Worm (Caenorhabditis elegans) whole organism, L1 larva: ENCODE results near the gene clec-260.

ENCODE experiments used
- C04F5.9 ChIP-seq: sonication (generic microtip); optimal IDR thresholded peaks from 2 replicates; lab custom pipeline; 2016; ENCODE audit warnings: missing genetic modification characterization, missing compliant biosample characterization
- C16A3.4 ChIP-seq: fragments of 150-350 bp; optimal IDR thresholded peaks from 2 replicates; lab custom pipeline; 2014; ENCODE audit warnings: missing biosample characterization, missing genetic modification characterization
- aha-1 ChIP-seq: fragments of 150-350 bp; optimal IDR thresholded peaks from 2 replicates; lab custom pipeline; 2014; ENCODE audit warnings: missing biosample characterization, missing genetic modification characterization
- alr-1 ChIP-seq: fragments of 200-800 bp; sonication (Bioruptor generic); optimal IDR thresholded peaks from 2 replicates; lab custom pipeline; 2018; ENCODE audit warnings: borderline replicate concordance, mild to moderate bottlenecking, missing genetic modification characterization, missing compliant biosample characterization
- ceh-8 ChIP-seq: fragments of 200-800 bp; sonication (Bioruptor generic); optimal IDR thresholded peaks from 2 replicates; lab custom pipeline; 2018; ENCODE audit warnings: mild to moderate bottlenecking, missing genetic modification characterization, moderate library complexity, missing compliant biosample characterization
- ceh-88 ChIP-seq: fragments of 200-800 bp; sonication (Bioruptor generic); IDR thresholded peaks from 2 replicates; pipeline ENCODE4 v1.3.6; 2022; ENCODE audit warnings: missing genetic modification characterization, missing compliant biosample characterization
- dsc-1 ChIP-seq: sonication (generic microtip); optimal IDR thresholded peaks from 2 replicates; lab custom pipeline; 2016; ENCODE audit warnings: mild to moderate bottlenecking, missing genetic modification characterization, missing compliant biosample characterization
- efl-1 ChIP-seq, 4 experiments: fragments of 150-350 bp; optimal IDR thresholded peaks in 3 of 4; peaks in 1 of 4; 1 replicate in 1 of 4; 2 replicates in 3 of 4; lab custom pipeline; 2014; ENCODE audit warnings: missing biosample characterization in 2 of 4, missing genetic modification characterization in 2 of 4, missing genetic modification reagents in 2 of 4
- egl-13 ChIP-seq: sonication (generic microtip); optimal IDR thresholded peaks from 2 replicates; lab custom pipeline; 2016; ENCODE audit warnings: missing genotype, missing genetic modification reagents, missing genetic modification characterization, missing compliant biosample characterization
- egl-27 ChIP-seq, 2 experiments: fragments of 150-350 bp in 1 of 2; sonication (generic microtip); optimal IDR thresholded peaks; 3 replicates each; lab custom pipeline; 2017 to 2018; ENCODE audit warnings: missing biosample characterization in 2 of 2, missing genetic modification characterization in 2 of 2, missing genetic modification reagents in 2 of 2
- elt-2 ChIP-seq: sonication (generic microtip); optimal IDR thresholded peaks from 2 replicates; lab custom pipeline; 2016; ENCODE audit warnings: missing genetic modification characterization, mild to moderate bottlenecking, inconsistent platforms, missing compliant biosample characterization, missing genetic modification reagents
- elt-3 ChIP-seq, 6 experiments: fragments of 150-350 bp in 1 of 6; sonication (generic microtip); optimal IDR thresholded peaks; 2 replicates each; lab custom pipeline; 2017 to 2018; ENCODE audit warnings: missing biosample characterization in 6 of 6, missing genetic modification characterization in 6 of 6, inconsistent platforms in 1 of 6
- fkh-4 ChIP-seq: sonication (generic microtip); optimal IDR thresholded peaks from 2 replicates; lab custom pipeline; 2016; ENCODE audit warnings: missing compliant biosample characterization, missing genetic modification characterization, borderline replicate concordance
- fkh-8 ChIP-seq: sonication (generic microtip); optimal IDR thresholded peaks from 2 replicates; lab custom pipeline; 2016; ENCODE audit warnings: mild to moderate bottlenecking, missing genetic modification characterization, missing compliant biosample characterization
- hlh-4 ChIP-seq: sonication (generic microtip); optimal IDR thresholded peaks from 2 replicates; lab custom pipeline; 2016; ENCODE audit warnings: mild to moderate bottlenecking, missing genetic modification characterization, missing compliant biosample characterization
- isw-1 ChIP-seq: fragments of 200-800 bp; sonication (Bioruptor generic); IDR thresholded peaks from 2 replicates; pipeline ENCODE4 v1.3.6; 2022; ENCODE audit warnings: missing genetic modification characterization, missing compliant biosample characterization
- jun-1 ChIP-seq: fragments of 150-350 bp; optimal IDR thresholded peaks from 2 replicates; lab custom pipeline; 2014; ENCODE audit warnings: missing biosample characterization, missing genetic modification reagents, missing genetic modification characterization
- lin-14 ChIP-seq: fragments of 200-800 bp; sonication (Bioruptor generic); optimal IDR thresholded peaks from 2 replicates; lab custom pipeline; 2018; ENCODE audit warnings: mild to moderate bottlenecking, missing genetic modification characterization, moderate library complexity, missing compliant biosample characterization
- lin-35 ChIP-seq, 2 experiments: fragments of 150-350 bp; optimal IDR thresholded peaks; 2 replicates each; lab custom pipeline; 2014; ENCODE audit warnings: missing biosample characterization in 2 of 2, missing genetic modification characterization in 2 of 2, missing genetic modification reagents in 2 of 2
- lin-39 ChIP-seq: fragments of 150-350 bp; optimal IDR thresholded peaks from 2 replicates; lab custom pipeline; 2014; ENCODE audit warnings: missing biosample characterization, missing genetic modification reagents, missing genetic modification characterization
- lsy-2 ChIP-seq, 2 experiments: fragments of 150-350 bp; optimal IDR thresholded peaks; 2 replicates each; lab custom pipeline; 2014; ENCODE audit warnings: missing biosample characterization in 2 of 2, missing genetic modification characterization in 2 of 2
- mef-2 ChIP-seq: fragments of 150-350 bp; optimal IDR thresholded peaks from 2 replicates; lab custom pipeline; 2014; ENCODE audit warnings: missing biosample characterization, missing genetic modification characterization
- mep-1 ChIP-seq: fragments of 150-350 bp; optimal IDR thresholded peaks from 2 replicates; lab custom pipeline; 2014; ENCODE audit warnings: missing biosample characterization, missing genetic modification characterization
- nhr-12 ChIP-seq: sonication (generic microtip); optimal IDR thresholded peaks from 2 replicates; lab custom pipeline; 2017; ENCODE audit warnings: missing biosample characterization, missing genetic modification characterization
- nhr-19 ChIP-seq: fragments of 200-800 bp; sonication (Bioruptor generic); conservative IDR thresholded peaks from 2 replicates; pipeline ENCODE4 v1.3.6; 2022; ENCODE audit warnings: missing genetic modification characterization, missing compliant biosample characterization
- nhr-20 ChIP-seq: sonication (generic microtip); optimal IDR thresholded peaks from 2 replicates; lab custom pipeline; 2016; ENCODE audit warnings: mild to moderate bottlenecking, missing genetic modification characterization, missing compliant biosample characterization
- nhr-237 ChIP-seq: fragments of 150-350 bp; optimal IDR thresholded peaks from 2 replicates; lab custom pipeline; 2014; ENCODE audit warnings: missing biosample characterization, missing genetic modification characterization
- nhr-47 ChIP-seq: sonication (generic microtip); optimal IDR thresholded peaks from 2 replicates; lab custom pipeline; 2016; ENCODE audit warnings: mild to moderate bottlenecking, missing genetic modification characterization, moderate library complexity, missing compliant biosample characterization
- nhr-71 ChIP-seq: sonication (generic microtip); optimal IDR thresholded peaks from 2 replicates; lab custom pipeline; 2016; ENCODE audit warnings: mild to moderate bottlenecking, missing genetic modification characterization, moderate library complexity, missing compliant biosample characterization
- nhr-85 ChIP-seq: sonication (generic microtip); peaks from one replicate; lab custom pipeline; 2016; ENCODE audit warnings: missing genetic modification characterization, inconsistent platforms, missing compliant biosample characterization
- nhr-90 ChIP-seq: sonication (generic microtip); optimal IDR thresholded peaks from 2 replicates; lab custom pipeline; 2016; ENCODE audit warnings: mild to moderate bottlenecking, missing genetic modification characterization, missing compliant biosample characterization; ENCODE audit not compliant: poor library complexity
- pag-3 ChIP-seq: sonication (generic microtip); optimal IDR thresholded peaks from 2 replicates; lab custom pipeline; 2017; ENCODE audit warnings: missing genetic modification characterization, mild to moderate bottlenecking, missing compliant biosample characterization, antibody characterized with exemption, borderline replicate concordance; ENCODE audit not compliant: insufficient read depth
- rnt-1 ChIP-seq: sonication (generic microtip); optimal IDR thresholded peaks from 2 replicates; lab custom pipeline; 2016; ENCODE audit warnings: mild to moderate bottlenecking, missing genetic modification characterization, moderate library complexity, missing compliant biosample characterization
- skn-1 ChIP-seq: fragments of 150-350 bp; optimal IDR thresholded peaks from 2 replicates; lab custom pipeline; 2014; ENCODE audit warnings: missing biosample characterization, missing genetic modification characterization
- snu-23 ChIP-seq: sonication (generic microtip); optimal IDR thresholded peaks from 2 replicates; lab custom pipeline; 2016; ENCODE audit warnings: missing genetic modification characterization, missing compliant biosample characterization
- sox-4 ChIP-seq: sonication (generic microtip); optimal IDR thresholded peaks from 2 replicates; lab custom pipeline; 2016; ENCODE audit warnings: missing genetic modification characterization, missing compliant biosample characterization
- sup-37 ChIP-seq: fragments of 200-800 bp; sonication (Bioruptor generic); optimal IDR thresholded peaks from 2 replicates; lab custom pipeline; 2018; ENCODE audit warnings: mild to moderate bottlenecking, missing genetic modification characterization, missing compliant biosample characterization
- swsn-7 ChIP-seq: sonication (generic microtip); optimal IDR thresholded peaks from 2 replicates; lab custom pipeline; 2016; ENCODE audit warnings: missing genetic modification characterization, missing compliant biosample characterization
- tbx-2 ChIP-seq: sonication (generic microtip); optimal IDR thresholded peaks from 2 replicates; lab custom pipeline; 2016; ENCODE audit warnings: missing genetic modification characterization, missing compliant biosample characterization
- unc-86 ChIP-seq: sonication (generic microtip); optimal IDR thresholded peaks from 2 replicates; lab custom pipeline; 2016; ENCODE audit warnings: missing genetic modification characterization, missing compliant biosample characterization
- unc-98 ChIP-seq: fragments of 200-800 bp; sonication (Bioruptor generic); IDR thresholded peaks from 2 replicates; pipeline ENCODE4 v1.3.6; 2022; ENCODE audit warnings: missing genetic modification characterization, missing compliant biosample characterization
- vab-15 ChIP-seq: sonication (generic microtip); optimal IDR thresholded peaks from 2 replicates; lab custom pipeline; 2017; ENCODE audit warnings: missing genotype, mild to moderate bottlenecking, missing genetic modification characterization, missing compliant biosample characterization
- xbp-1 ChIP-seq: sonication (generic microtip); optimal IDR thresholded peaks from 2 replicates; lab custom pipeline; 2016; ENCODE audit warnings: missing genetic modification characterization, missing compliant biosample characterization
- ztf-11 ChIP-seq, 2 experiments: sonication (generic microtip); optimal IDR thresholded peaks; 2 replicates each; lab custom pipeline; 2016 to 2017; ENCODE audit warnings: missing genetic modification characterization in 2 of 2, missing biosample characterization in 1 of 2, missing compliant biosample characterization in 1 of 2

clec-260 gene

DNA sequence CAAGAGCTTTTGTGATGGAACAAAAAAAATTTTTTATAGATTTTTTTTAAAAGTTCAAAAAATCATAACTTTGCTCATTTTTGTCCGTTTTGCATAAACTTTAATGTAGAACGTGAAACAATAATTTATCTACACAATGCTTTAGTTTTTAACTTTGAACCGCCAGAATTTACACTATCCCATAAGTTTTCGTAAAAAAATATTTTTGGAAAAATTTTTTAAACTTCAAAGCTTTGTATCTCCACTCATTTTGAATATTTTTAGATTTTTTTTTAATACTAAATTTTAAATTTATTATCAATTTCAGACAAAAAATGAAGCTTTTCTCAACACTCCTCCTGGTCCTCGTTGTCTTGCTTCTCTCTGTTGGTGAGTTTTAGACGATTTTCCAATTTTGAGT is 25.5 kb upstream of the clec-260 start, which contains the start of gene Y60A3A.21:
TSS of gene Y60A3A.21 (plus strand) at position 301 of the 400 bp plus-strand sequence.
- no peak for TF ChIP-seq dsc-1 (tag; lab: Kevin White, UChicago)
- TF ChIP-seq tbx-2, result no peak
- TF ChIP-seq lin-14 (GFP tag; lab: Kevin White, UChicago), result no peak
- TF ChIP-seq nhr-90 (tag; lab: Kevin White, UChicago), result no peak

ce11 chrV:20011199-20011598 is 25.1 kb upstream of the clec-260 start:
- TF ChIP-seq C04F5.9, result no peak
- TF ChIP-seq lin-14 (GFP tag; lab: Kevin White, UChicago), result no peak
- TF ChIP-seq xbp-1 (tag; lab: Kevin White, UChicago), result no peak
- TF ChIP-seq fkh-8 (tag; lab: Kevin White, UChicago), result no peak
- TF ChIP-seq pag-3, result no peak
- TF ChIP-seq lsy-2 (tag; optimal IDR thresholded peaks at IDR 0.05; lab: Kevin White, UChicago), result no peak
- no peak for TF ChIP-seq ceh-8 (GFP tag; lab: Kevin White, UChicago)
- TF ChIP-seq, all 84 proteins: peak for 0

DNA sequence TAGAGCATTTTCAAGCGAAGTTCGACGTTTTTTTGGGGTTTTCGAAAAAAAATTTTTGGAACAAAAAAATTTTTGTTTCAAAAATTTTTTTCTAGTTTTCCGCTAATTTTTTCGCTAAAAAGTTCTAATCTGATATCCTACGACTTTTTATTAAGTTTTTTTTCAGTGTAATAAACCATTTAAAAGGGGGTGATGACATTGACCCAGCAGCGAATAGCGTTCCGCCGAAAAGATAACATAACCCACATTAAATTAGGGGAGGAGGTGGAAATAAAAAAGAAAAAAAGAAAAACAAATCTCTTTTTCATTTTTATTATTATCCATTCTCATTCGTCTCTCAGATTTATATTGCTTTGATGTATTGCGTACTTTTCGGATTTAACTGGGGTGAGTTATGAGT is 21.4 kb upstream of the clec-260 start, which contains the start of gene Y60A3A.23:
TSS of gene Y60A3A.23 (plus strand) at position 301 of the 400 bp plus-strand sequence.
- TF ChIP-seq rnt-1 (tag; lab: Kevin White, UChicago) (no peak), nhr-90 (tag; lab: Kevin White, UChicago) (no peak)

- TF ChIP-seq skn-1 (tag; lab: Kevin White, UChicago), result peak; percentile 68
- TF ChIP-seq nhr-71 (tag; lab: Kevin White, UChicago), result peak; percentile 94
- TF ChIP-seq mef-2 (tag; lab: Kevin White, UChicago), result peak; percentile 65
- TF ChIP-seq lsy-2 (tag; optimal IDR thresholded peaks at IDR 0.05; lab: Kevin White, UChicago), result peak; percentile 77
- TF ChIP-seq unc-98 (GFP tag; lab: Robert Waterston, UW), result no peak
- peak; percentile 68 to 82 for TF ChIP-seq efl-1 (optimal IDR thresholded peaks at IDR 0.05; lab: Kevin White, UChicago)
- peak; percentile 44 to 93 for TF ChIP-seq efl-1 (GFP tag; optimal IDR thresholded peaks at IDR 0.05 in 1 of 2; lab: Kevin White, UChicago)
- no peak for TF ChIP-seq nhr-237
- peak; percentile 78 for TF ChIP-seq fkh-8 (tag; lab: Kevin White, UChicago)
- TF ChIP-seq fkh-4 (tag; lab: Kevin White, UChicago), result no peak
- TF ChIP-seq nhr-20 (tag; lab: Kevin White, UChicago), result peak; percentile 75
- TF ChIP-seq egl-13 (tag; lab: Kevin White, UChicago), result peak; percentile 91
- TF ChIP-seq egl-27 (tag; optimal IDR thresholded peaks at IDR 0.05; lab: Kevin White, UChicago), result peak in 1 of 2 experiments; percentile 29
- no peak for TF ChIP-seq ceh-8 (GFP tag; lab: Kevin White, UChicago)
- TF ChIP-seq jun-1 (tag; lab: Kevin White, UChicago), result peak; percentile 64
- TF ChIP-seq snu-23 (GFP tag; lab: Kevin White, UChicago), result peak; percentile 82
- TF ChIP-seq mep-1 (tag; lab: Kevin White, UChicago), result peak; percentile 72
- TF ChIP-seq alr-1 (tag; lab: Kevin White, UChicago), result no peak
- peak; percentile 87 for TF ChIP-seq nhr-47 (tag; lab: Kevin White, UChicago)
- peak; percentile 16 for TF ChIP-seq sox-4 (tag; lab: Kevin White, UChicago)
- TF ChIP-seq swsn-7 (tag; lab: Kevin White, UChicago), result peak; percentile 86
- peak; percentile 68 for TF ChIP-seq lin-35 (GFP tag; optimal IDR thresholded peaks at IDR 0.05; lab: Kevin White, UChicago)
- no peak for TF ChIP-seq elt-3 (tag; optimal IDR thresholded peaks at IDR 0.05; lab: Kevin White, UChicago)
- peak; percentile 71 for TF ChIP-seq nhr-85 (tag; lab: Kevin White, UChicago)
- TF ChIP-seq unc-86 (tag; lab: Kevin White, UChicago), result peak; percentile 93
- TF ChIP-seq lin-39 (tag; lab: Kevin White, UChicago), result peak; percentile 13
- TF ChIP-seq nhr-12 (tag; lab: Kevin White, UChicago), result peak; percentile 1
- TF ChIP-seq aha-1, result no peak
- TF ChIP-seq sup-37 (GFP tag; lab: Kevin White, UChicago), result no peak
- no peak for TF ChIP-seq ceh-88 (GFP tag; lab: Robert Waterston, UW)
- TF ChIP-seq elt-2 (tag; lab: Kevin White, UChicago), result no peak
- peak; percentile 53 for TF ChIP-seq C16A3.4 (tag; lab: Kevin White, UChicago)
- TF ChIP-seq ztf-11 (tag; optimal IDR thresholded peaks at IDR 0.05; lab: Kevin White, UChicago), result peak in 1 of 2 experiments; percentile 57
- no peak for TF ChIP-seq vab-15
- TF ChIP-seq tbx-2, result peak; percentile 84
- no peak for TF ChIP-seq hlh-4 (tag; lab: Kevin White, UChicago)
- TF ChIP-seq nhr-19, result peak; percentile 76
- peak; percentile 79 for TF ChIP-seq isw-1 (GFP tag; lab: Robert Waterston, UW)
Measured at ce11 chrV:20005724-20006132, 19.6 kb upstream of the clec-260 start.
